Worm (Caenorhabditis elegans) whole organism, late embryonic: Measurements from ENCODE around the gene C05D12.5.

ENCODE experiments used
- C38D4.7 ChIP-seq: fragments of 200-800 bp; sonication (Bioruptor generic); optimal IDR thresholded peaks from 2 replicates; lab custom pipeline; 2018; ENCODE audit warnings: mild to moderate bottlenecking, missing genetic modification characterization, moderate library complexity, missing compliant biosample characterization
- K02D7.2 ChIP-seq: sonication (generic microtip); optimal IDR thresholded peaks from 2 replicates; lab custom pipeline; 2017; ENCODE audit warnings: mild to moderate bottlenecking, missing genetic modification characterization, missing compliant biosample characterization
- ama-1 ChIP-seq: fragments of 150-350 bp; optimal IDR thresholded peaks from 2 replicates; lab custom pipeline; 2014
- elt-4 ChIP-seq: sonication (generic microtip); optimal IDR thresholded peaks from 2 replicates; lab custom pipeline; 2016; ENCODE audit warnings: missing genetic modification characterization, missing compliant biosample characterization
- hlh-30 ChIP-seq: sonication (generic microtip); optimal IDR thresholded peaks from 2 replicates; lab custom pipeline; 2017; ENCODE audit warnings: antibody characterized with exemption, missing genetic modification characterization, missing compliant biosample characterization; ENCODE audit not compliant: insufficient read depth
- lim-6 ChIP-seq: sonication (generic microtip); optimal IDR thresholded peaks from 2 replicates; lab custom pipeline; 2016; ENCODE audit warnings: missing genetic modification characterization, missing compliant biosample characterization
- sdc-2 ChIP-seq: sonication (generic microtip); optimal IDR thresholded peaks from 2 replicates; lab custom pipeline; 2016; ENCODE audit warnings: missing genotype, missing genetic modification characterization, missing compliant biosample characterization
- tbx-7 ChIP-seq: sonication (generic microtip); optimal IDR thresholded peaks from 2 replicates; lab custom pipeline; 2016; ENCODE audit warnings: missing genotype, missing genetic modification characterization, missing compliant biosample characterization
- unc-3 ChIP-seq, 2 experiments: fragments of 200-800 bp in 1 of 2; sonication (Bioruptor generic) in 1 of 2; sonication (generic microtip) in 1 of 2; conservative IDR thresholded peaks in 1 of 2; optimal IDR thresholded peaks in 1 of 2; 2 replicates each; pipeline versions ENCODE4 v1.3.6 to Lab custom; 2016 to 2022; ENCODE audit warnings: missing compliant biosample characterization in 2 of 2, missing genetic modification characterization in 2 of 2, missing genetic modification reagents in 1 of 2
- unc-55 ChIP-seq: sonication (generic microtip); optimal IDR thresholded peaks from 2 replicates; lab custom pipeline; 2017; ENCODE audit warnings: missing biosample characterization, missing genetic modification reagents, missing genetic modification characterization

DNA sequence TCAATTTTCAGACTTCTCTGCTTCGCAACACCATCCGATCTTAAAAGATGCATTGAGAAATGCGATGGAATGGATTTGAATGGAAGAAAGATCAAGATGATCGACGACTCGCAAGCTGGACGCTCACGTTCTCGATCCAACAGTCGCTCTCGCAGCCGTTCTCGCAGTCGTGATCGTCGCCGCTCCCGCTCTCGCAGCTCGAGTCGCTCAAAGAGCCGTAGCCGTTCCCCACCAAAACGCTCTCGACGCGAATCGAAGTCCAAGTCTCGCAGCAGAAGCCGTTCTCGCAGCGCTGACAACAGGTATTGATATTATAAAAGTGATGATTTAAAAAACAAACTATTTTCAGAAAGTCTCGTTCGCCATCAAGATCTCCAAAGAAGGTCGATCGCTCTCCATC is 21.1 kb downstream of the C05D12.5 start:
- TF ChIP-seq tbx-7 (tag; lab: Kevin White, UChicago) (no peak), sdc-2 (no peak), unc-55 (GFP tag; lab: Kevin White, UChicago) (no peak), ama-1 (lab: Kevin White, UChicago) (no peak), hlh-30 (tag; lab: Kevin White, UChicago) (no peak), K02D7.2 (no peak), C38D4.7 (GFP tag; lab: Kevin White, UChicago) (no peak), lim-6 (tag; lab: Kevin White, UChicago) (no peak), unc-3 (GFP tag; conservative IDR thresholded peaks at IDR 0.05; lab: Robert Waterston, UW) (no peak), unc-3 (tag; optimal IDR thresholded peaks at IDR 0.05; lab: Kevin White, UChicago) (no peak), elt-4 (tag; lab: Kevin White, UChicago) (no peak)
